Fruit fly (Drosophila melanogaster) whole organism, pupa: ENCODE results near the gene dgt4.

Source experiments
- CG10348 ChIP-seq: fragments of 200-800 bp; sonication (Bioruptor generic); IDR thresholded peaks from 2 replicates; pipeline ENCODE4 v1.3.6; 2022; ENCODE audit warnings: missing biosample characterization, missing genetic modification characterization
- CG12605 ChIP-seq: fragments of 200-800 bp; sonication (Bioruptor generic); IDR thresholded peaks from 2 replicates; pipeline ENCODE4 v1.3.6; 2022; ENCODE audit warnings: missing biosample characterization, missing genetic modification characterization
- CG13204 ChIP-seq: fragments of 200-800 bp; sonication (Bioruptor generic); optimal IDR thresholded peaks from 2 replicates; lab custom pipeline; 2018; ENCODE audit warnings: missing biosample characterization, mild to moderate bottlenecking, missing genetic modification characterization, moderate library complexity
- CG14655 ChIP-seq: fragments of 200-800 bp; sonication (Bioruptor generic); optimal IDR thresholded peaks from 3 replicates; lab custom pipeline; 2017; ENCODE audit warnings: mild to moderate bottlenecking, missing biosample characterization, missing genetic modification reagents, missing genetic modification characterization
- CG15710 ChIP-seq: fragments of 200-800 bp; sonication (Bioruptor generic); optimal IDR thresholded peaks from 2 replicates; lab custom pipeline; 2018; ENCODE audit warnings: missing biosample characterization, mild to moderate bottlenecking, missing genetic modification characterization, moderate library complexity
- CG17806 ChIP-seq: fragments of 200-800 bp; sonication (Bioruptor generic); optimal IDR thresholded peaks from 2 replicates; lab custom pipeline; 2018; ENCODE audit warnings: missing biosample characterization, mild to moderate bottlenecking, missing genetic modification characterization, moderate library complexity
- CG32121 ChIP-seq: fragments of 200-800 bp; sonication (Bioruptor generic); IDR thresholded peaks from 2 replicates; pipeline ENCODE4 v1.3.6; 2022; ENCODE audit warnings: missing biosample characterization, missing genetic modification characterization
- CG34367 ChIP-seq: fragments of 200-800 bp; sonication (Bioruptor generic); optimal IDR thresholded peaks from 2 replicates; lab custom pipeline; 2018; ENCODE audit warnings: missing biosample characterization, mild to moderate bottlenecking, missing genetic modification characterization
- CG4496 ChIP-seq: fragments of 200-800 bp; sonication (Bioruptor generic); IDR thresholded peaks from 3 replicates; pipeline ENCODE4 v1.3.6; 2022; ENCODE audit warnings: missing biosample characterization, missing genetic modification characterization
- CG8159 ChIP-seq: fragments of 200-800 bp; sonication (Bioruptor generic); optimal IDR thresholded peaks from 3 replicates; lab custom pipeline; 2018; ENCODE audit warnings: missing biosample characterization, mild to moderate bottlenecking, missing genetic modification characterization, moderate library complexity
- CG8301 ChIP-seq: fragments of 200-800 bp; sonication (Bioruptor generic); optimal IDR thresholded peaks from 2 replicates; lab custom pipeline; 2018; ENCODE audit warnings: missing biosample characterization, mild to moderate bottlenecking, missing genetic modification characterization
- CG9948 ChIP-seq: fragments of 200-800 bp; sonication (Bioruptor generic); optimal IDR thresholded peaks from 2 replicates; lab custom pipeline; 2018; ENCODE audit warnings: missing biosample characterization, mild to moderate bottlenecking, missing genetic modification characterization, moderate library complexity
- D1 ChIP-seq: fragments of 200-800 bp; sonication (Bioruptor generic); optimal IDR thresholded peaks from 2 replicates; lab custom pipeline; 2018; ENCODE audit warnings: missing biosample characterization, mild to moderate bottlenecking, missing genetic modification characterization, moderate library complexity
- EcR ChIP-seq: fragments of 200-800 bp; sonication (Bioruptor generic); optimal IDR thresholded peaks from 3 replicates; lab custom pipeline; 2019; ENCODE audit warnings: missing biosample characterization, missing genetic modification characterization, mild to moderate bottlenecking, moderate library complexity, missing genetic modification reagents
- Ets98B ChIP-seq: fragments of 200-800 bp; sonication (Bioruptor generic); IDR thresholded peaks from 2 replicates; pipeline ENCODE4 v1.3.6; 2022; ENCODE audit warnings: missing biosample characterization, missing genetic modification characterization
- Pif1A ChIP-seq: fragments of 200-800 bp; sonication (Bioruptor generic); optimal IDR thresholded peaks from 3 replicates; lab custom pipeline; 2016; ENCODE audit warnings: missing biosample characterization, missing genetic modification characterization
- Pif1B ChIP-seq: fragments of 200-800 bp; sonication (Bioruptor generic); optimal IDR thresholded peaks from 3 replicates; lab custom pipeline; 2016; ENCODE audit warnings: missing biosample characterization, missing genetic modification characterization
- Snoo ChIP-seq: fragments of 200-800 bp; sonication (Bioruptor generic); optimal IDR thresholded peaks from 3 replicates; lab custom pipeline; 2017; ENCODE audit warnings: missing biosample characterization, mild to moderate bottlenecking, missing genetic modification characterization, inconsistent platforms
- fd96Ca ChIP-seq: fragments of 200-800 bp; sonication (Bioruptor generic); IDR thresholded peaks from 3 replicates; pipeline ENCODE4 v1.3.6; 2022; ENCODE audit warnings: missing biosample characterization, missing genetic modification characterization
- gl ChIP-seq: fragments of 200-800 bp; sonication (Bioruptor generic); optimal IDR thresholded peaks from 2 replicates; lab custom pipeline; 2018; ENCODE audit warnings: missing biosample characterization, mild to moderate bottlenecking, missing genetic modification characterization
- rn ChIP-seq: fragments of 200-800 bp; sonication (Bioruptor generic); IDR thresholded peaks from 2 replicates; pipeline ENCODE4 v1.3.6; 2022; ENCODE audit warnings: missing biosample characterization, missing genetic modification characterization

dgt4 gene

DNA sequence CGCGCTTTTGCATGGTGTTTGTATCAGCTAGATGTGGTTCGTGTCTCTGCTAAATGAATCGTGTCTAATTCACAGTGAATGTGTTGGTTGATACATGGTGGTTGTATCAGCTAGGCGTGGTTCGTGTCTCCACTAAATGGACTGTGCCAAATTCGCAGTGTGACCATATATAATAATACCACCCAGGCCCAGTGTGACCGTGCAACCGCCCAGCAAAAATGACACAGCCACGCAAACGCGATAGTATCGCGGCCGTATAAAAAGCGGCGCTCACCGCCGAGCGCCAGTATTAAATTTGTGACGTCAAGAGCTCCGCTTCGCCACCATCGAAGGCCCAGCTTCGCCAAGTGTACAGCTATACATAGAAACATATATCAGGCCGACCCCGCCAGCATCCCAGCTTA, 7.7 kb upstream of the dgt4 start, which contains the start of gene cib:
Gene cib, plus strand, starts transcription at position 284 of the 404 bp plus-strand sequence.
- TF ChIP-seq Ets98B (GFP tag; lab: Robert Waterston, UW) (peak; percentile 53), CG4496 (GFP tag; lab: Robert Waterston, UW) (peak; percentile 71; the same call in 2 of the 3 replicates), Pif1B (no peak), CG12605 (GFP tag; lab: Robert Waterston, UW) (peak; percentile 63), fd96Ca (GFP tag; lab: Robert Waterston, UW) (no peak), rn (GFP tag; lab: Robert Waterston, UW) (no peak), CG8159 (tag; lab: Kevin White, UChicago) (peak; percentile 5), D1 (tag; lab: Kevin White, UChicago) (no peak), CG8301 (tag; lab: Kevin White, UChicago) (no peak), CG9948 (tag; lab: Kevin White, UChicago) (no peak), Snoo (tag; lab: Kevin White, UChicago) (peak; percentile 52), CG32121 (GFP tag; lab: Robert Waterston, UW) (no peak), CG10348 (GFP tag; lab: Robert Waterston, UW) (no peak), CG13204 (GFP tag; lab: Kevin White, UChicago) (no peak), CG14655 (GFP tag; lab: Kevin White, UChicago) (no peak), EcR (GFP tag; lab: Kevin White, UChicago) (peak; percentile 23), CG17806 (tag; lab: Kevin White, UChicago) (no peak), CG34367 (tag; lab: Kevin White, UChicago) (no peak), gl (tag; lab: Kevin White, UChicago) (no peak), Pif1A (no peak), CG15710 (tag; lab: Kevin White, UChicago) (peak; percentile 3)

DNA sequence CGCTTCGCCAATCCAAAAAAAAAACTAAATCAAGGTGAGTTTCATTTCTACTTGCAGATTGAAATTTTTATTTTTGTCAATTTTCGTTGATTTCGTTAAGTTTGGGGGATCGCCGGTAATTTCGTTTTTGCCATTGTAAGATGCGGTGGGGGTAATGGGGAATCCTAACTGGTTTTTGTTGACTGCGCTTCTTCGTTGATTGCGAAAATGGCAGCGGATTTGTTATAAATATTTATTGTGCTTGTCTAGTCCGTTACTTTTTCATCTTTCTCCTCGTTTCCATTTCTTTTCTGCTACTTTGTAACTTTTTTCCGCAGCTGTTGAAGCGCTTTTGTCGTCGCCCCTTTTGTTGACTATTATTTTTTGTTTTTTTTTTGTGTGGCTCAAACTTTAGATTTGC, 7.3 kb upstream of the dgt4 start:
- no peak for TF ChIP-seq EcR (GFP tag; lab: Kevin White, UChicago)
- TF ChIP-seq Pif1B = no peak
- no peak for TF ChIP-seq rn (GFP tag; lab: Robert Waterston, UW)
- TF ChIP-seq gl (tag; lab: Kevin White, UChicago) = no peak
- TF ChIP-seq Pif1A = no peak
- no peak for TF ChIP-seq CG17806 (tag; lab: Kevin White, UChicago)

DNA sequence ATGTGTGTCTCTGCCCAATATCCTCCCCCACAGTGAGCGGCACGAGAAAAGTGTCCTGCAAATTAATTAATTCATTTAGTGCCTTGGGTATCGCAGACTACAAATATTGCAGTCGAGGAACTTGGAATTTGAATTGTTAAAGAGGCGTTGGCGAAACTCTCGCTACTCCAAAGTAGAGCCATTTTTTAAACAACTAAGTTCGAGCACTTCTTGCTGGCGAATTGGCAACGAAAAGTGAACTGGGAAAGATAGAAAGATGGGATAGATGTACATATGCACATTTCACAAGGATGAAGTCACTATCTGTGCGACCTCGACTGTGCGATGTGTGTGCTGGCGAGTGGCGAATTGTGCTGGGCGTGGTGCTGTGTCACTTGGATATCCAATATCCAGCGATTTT, 6.7 kb upstream of the dgt4 start:
- TF ChIP-seq CG32121 (GFP tag; lab: Robert Waterston, UW) = peak; percentile 57; the same call in 1 of the 2 replicates
- TF ChIP-seq CG13204 (GFP tag; lab: Kevin White, UChicago) = peak; percentile 50
- TF ChIP-seq EcR (GFP tag; lab: Kevin White, UChicago) = no peak
- peak; percentile 28 for TF ChIP-seq CG12605 (GFP tag; lab: Robert Waterston, UW)
- peak; percentile 73 for TF ChIP-seq fd96Ca (GFP tag; lab: Robert Waterston, UW)
- peak; percentile 71 for TF ChIP-seq CG9948 (tag; lab: Kevin White, UChicago)
- peak; percentile 63 for TF ChIP-seq Pif1A
- TF ChIP-seq Pif1B = peak; percentile 58
- TF ChIP-seq Snoo (tag; lab: Kevin White, UChicago) = peak; percentile 43
- TF ChIP-seq rn (GFP tag; lab: Robert Waterston, UW) = no peak
- no peak for TF ChIP-seq D1 (tag; lab: Kevin White, UChicago)
- TF ChIP-seq CG14655 (GFP tag; lab: Kevin White, UChicago) = no peak
- peak; percentile 47 for TF ChIP-seq gl (tag; lab: Kevin White, UChicago)
- peak; percentile 63 for TF ChIP-seq CG17806 (tag; lab: Kevin White, UChicago)
- peak; percentile 26; the same call in 1 of the 2 replicates for TF ChIP-seq CG10348 (GFP tag; lab: Robert Waterston, UW)
- peak; percentile 75 for TF ChIP-seq CG34367 (tag; lab: Kevin White, UChicago)
- peak; percentile 78 for TF ChIP-seq CG15710 (tag; lab: Kevin White, UChicago)
- TF ChIP-seq CG8159 (tag; lab: Kevin White, UChicago) = peak; percentile 79
- peak; percentile 39 for TF ChIP-seq Ets98B (GFP tag; lab: Robert Waterston, UW)
- TF ChIP-seq CG4496 (GFP tag; lab: Robert Waterston, UW) = peak; percentile 69; the same call in 2 of the 3 replicates
- TF ChIP-seq CG8301 (tag; lab: Kevin White, UChicago) = peak; percentile 81

DNA sequence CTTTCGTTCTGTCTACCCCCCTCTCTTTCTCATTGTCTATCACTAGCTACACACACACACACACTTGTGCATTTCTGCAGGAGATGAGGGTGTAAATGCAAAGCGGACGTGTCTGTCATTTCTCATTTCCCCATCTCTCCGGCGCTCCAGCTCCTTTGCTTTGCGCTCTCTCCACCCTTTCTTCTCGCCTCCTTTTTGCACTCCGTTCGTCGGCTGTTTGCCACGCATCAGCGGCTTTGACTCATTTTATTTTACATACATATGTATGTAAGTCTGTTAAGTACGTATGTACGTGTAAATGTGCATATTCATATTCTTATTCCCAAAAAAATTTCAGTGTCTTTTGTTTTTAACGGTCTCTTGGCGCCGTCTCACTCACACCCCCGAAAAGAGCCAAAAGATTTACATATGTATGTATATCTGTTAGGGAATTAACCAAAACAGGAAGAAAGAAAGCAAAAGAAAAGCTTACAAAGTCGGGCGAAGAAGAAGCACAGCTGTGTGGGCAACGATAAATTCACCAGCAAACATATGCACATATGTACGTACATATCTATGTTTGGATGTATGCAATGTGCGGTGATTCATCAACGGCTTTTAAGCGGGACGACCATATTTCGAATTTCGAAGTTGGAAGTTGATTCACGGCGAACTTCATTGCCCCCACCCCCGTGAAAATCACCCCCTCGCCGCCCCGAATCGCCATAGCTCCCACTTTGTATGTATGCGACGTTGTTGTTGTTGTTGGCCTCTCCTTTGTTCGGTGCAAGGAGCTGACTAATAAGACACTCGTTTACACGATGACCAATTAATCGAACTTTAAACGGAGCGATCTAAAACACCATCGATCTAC, 6.0 kb upstream of the dgt4 start:
- peak; percentile 19 for TF ChIP-seq EcR (GFP tag; lab: Kevin White, UChicago)
- TF ChIP-seq CG34367 (tag; lab: Kevin White, UChicago) = no peak

DNA sequence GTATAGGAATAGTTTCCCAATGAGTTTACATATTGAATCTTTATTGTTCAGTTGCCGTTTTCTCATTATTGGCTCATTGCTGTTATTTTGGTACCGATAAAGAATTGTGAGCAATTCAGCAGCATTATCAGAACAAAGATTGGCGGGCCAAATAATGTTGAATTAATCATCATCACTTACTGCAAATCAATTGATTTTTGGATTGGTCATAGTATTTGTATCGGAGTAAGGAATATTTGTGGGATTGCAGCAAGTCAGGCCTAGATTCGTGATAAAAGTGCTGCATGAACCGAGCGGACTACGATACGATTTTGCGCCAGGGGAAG, 5.4 kb upstream of the dgt4 start:
- TF ChIP-seq rn (GFP tag; lab: Robert Waterston, UW) (no peak), D1 (tag; lab: Kevin White, UChicago) (no peak), CG8301 (tag; lab: Kevin White, UChicago) (peak; percentile 49), Ets98B (GFP tag; lab: Robert Waterston, UW) (no peak), gl (tag; lab: Kevin White, UChicago) (peak; percentile 18), Pif1A (peak; percentile 49), CG13204 (GFP tag; lab: Kevin White, UChicago) (no peak), CG10348 (GFP tag; lab: Robert Waterston, UW) (no peak), CG14655 (GFP tag; lab: Kevin White, UChicago) (peak; percentile 48), CG12605 (GFP tag; lab: Robert Waterston, UW) (no peak), CG17806 (tag; lab: Kevin White, UChicago) (peak; percentile 28), Pif1B (no peak), CG15710 (tag; lab: Kevin White, UChicago) (peak; percentile 64), CG9948 (tag; lab: Kevin White, UChicago) (peak; percentile 30), Snoo (tag; lab: Kevin White, UChicago) (no peak), EcR (GFP tag; lab: Kevin White, UChicago) (no peak), CG32121 (GFP tag; lab: Robert Waterston, UW) (0 out of 2 replicates have a peak, but pooled peaks have one; percentile 41), CG4496 (GFP tag; lab: Robert Waterston, UW) (no peak), CG8159 (tag; lab: Kevin White, UChicago) (peak; percentile 49), CG34367 (tag; lab: Kevin White, UChicago) (peak; percentile 45), fd96Ca (GFP tag; lab: Robert Waterston, UW) (no peak)
- TF ChIP-seq, all 21 proteins: peak for 10
